Worm (Caenorhabditis elegans) whole organism, L3 larva: ENCODE results near the gene srj-7.

Experiments
- aly-2 ChIP-seq: fragments of 150-350 bp; optimal IDR thresholded peaks from 2 replicates; lab custom pipeline; 2014; ENCODE audit warnings: missing biosample characterization, missing genetic modification characterization
- ceh-16 ChIP-seq: sonication (generic microtip); optimal IDR thresholded peaks from 2 replicates; lab custom pipeline; 2017; ENCODE audit warnings: missing biosample characterization, missing genetic modification characterization
- ceh-28 ChIP-seq: fragments of 150-350 bp; optimal IDR thresholded peaks from 2 replicates; lab custom pipeline; 2014; ENCODE audit warnings: missing biosample characterization, missing genetic modification reagents, missing genetic modification characterization
- ceh-82 ChIP-seq: fragments of 150-350 bp; optimal IDR thresholded peaks from 2 replicates; lab custom pipeline; 2014; ENCODE audit warnings: missing biosample characterization, missing genetic modification characterization
- daf-12 ChIP-seq: fragments of 150-350 bp; optimal IDR thresholded peaks from 2 replicates; lab custom pipeline; 2014; ENCODE audit warnings: missing biosample characterization, missing genetic modification reagents, missing genetic modification characterization
- egl-27 ChIP-seq: sonication (generic microtip); optimal IDR thresholded peaks from 4 replicates; lab custom pipeline; 2017; ENCODE audit warnings: missing biosample characterization, missing genetic modification reagents, missing genetic modification characterization
- fkh-10 ChIP-seq: sonication (generic microtip); optimal IDR thresholded peaks from 2 replicates; lab custom pipeline; 2017; ENCODE audit warnings: missing biosample characterization, missing genetic modification reagents, missing genetic modification characterization
- lin-15B ChIP-seq: fragments of 150-350 bp; optimal IDR thresholded peaks from 2 replicates; lab custom pipeline; 2014; ENCODE audit warnings: missing biosample characterization, missing genetic modification characterization
- lin-39 ChIP-seq: fragments of 150-350 bp; optimal IDR thresholded peaks from 2 replicates; lab custom pipeline; 2018; ENCODE audit warnings: missing biosample characterization, missing genetic modification reagents, missing genetic modification characterization
- nfya-1 ChIP-seq: sonication (generic microtip); optimal IDR thresholded peaks from 2 replicates; lab custom pipeline; 2017; ENCODE audit warnings: missing genetic modification characterization, mild to moderate bottlenecking, missing compliant biosample characterization, antibody characterized with exemption, moderate library complexity; ENCODE audit not compliant: insufficient read depth
- nhr-25 ChIP-seq: sonication (generic microtip); optimal IDR thresholded peaks from 2 replicates; lab custom pipeline; 2017; ENCODE audit warnings: missing biosample characterization, missing genetic modification characterization
- nhr-76 ChIP-seq: fragments of 150-350 bp; sonication (generic microtip); optimal IDR thresholded peaks from 5 replicates; lab custom pipeline; 2014; ENCODE audit warnings: missing biosample characterization, missing genetic modification characterization
- sea-2 ChIP-seq: fragments of 150-350 bp; sonication (generic microtip); optimal IDR thresholded peaks from 4 replicates; lab custom pipeline; 2014; ENCODE audit warnings: missing biosample characterization, missing genetic modification reagents, missing genetic modification characterization
- unc-39 ChIP-seq: sonication (generic microtip); optimal IDR thresholded peaks from 4 replicates; lab custom pipeline; 2017; ENCODE audit warnings: missing biosample characterization, missing genetic modification characterization

DNA sequence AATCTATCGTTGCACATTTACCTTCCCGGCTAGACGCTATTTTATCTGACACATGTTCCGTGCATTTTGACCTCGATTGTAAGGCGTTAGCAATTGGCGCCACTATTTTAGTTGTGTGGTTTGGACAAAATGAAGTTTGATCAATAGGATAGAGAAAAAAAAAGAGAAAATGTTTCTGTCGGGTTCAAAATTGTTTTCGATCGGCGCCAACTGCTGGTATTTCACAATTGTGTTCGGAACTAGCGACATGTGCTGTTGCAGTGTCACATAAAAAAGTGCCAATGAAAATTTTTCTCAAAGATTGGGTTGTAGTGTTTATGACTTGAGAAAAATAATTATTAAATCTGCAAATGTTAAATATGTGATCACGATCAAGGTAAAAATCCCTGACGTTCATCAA, 34.3 kb downstream of the srj-7 start:
- no peak for TF ChIP-seq unc-39 (tag; lab: Kevin White, UChicago)
- TF ChIP-seq lin-15B, result no peak
- no peak for TF ChIP-seq nfya-1 (tag; lab: Kevin White, UChicago)
- no peak for TF ChIP-seq fkh-10 (GFP tag; lab: Kevin White, UChicago)
- no peak for TF ChIP-seq lin-39 (tag; lab: Kevin White, UChicago)
- no peak for TF ChIP-seq ceh-82
- no peak for TF ChIP-seq ceh-28 (tag; lab: Kevin White, UChicago)
- no peak for TF ChIP-seq ceh-16 (tag; lab: Kevin White, UChicago)
- TF ChIP-seq nhr-76 (tag; lab: Kevin White, UChicago), result no peak
- no peak for TF ChIP-seq daf-12 (tag; lab: Kevin White, UChicago)
- no peak for TF ChIP-seq egl-27
- TF ChIP-seq aly-2 (tag; lab: Kevin White, UChicago), result no peak
- TF ChIP-seq sea-2 (GFP tag; lab: Kevin White, UChicago), result no peak
- TF ChIP-seq nhr-25 (tag; lab: Kevin White, UChicago), result no peak
